Fruit fly (Drosophila melanogaster): ENCODE measurements around the gene ema.
A peak's percentile ranks its signal among the peaks of the same experiment; 100 is the strongest.

The ema gene

DNA sequence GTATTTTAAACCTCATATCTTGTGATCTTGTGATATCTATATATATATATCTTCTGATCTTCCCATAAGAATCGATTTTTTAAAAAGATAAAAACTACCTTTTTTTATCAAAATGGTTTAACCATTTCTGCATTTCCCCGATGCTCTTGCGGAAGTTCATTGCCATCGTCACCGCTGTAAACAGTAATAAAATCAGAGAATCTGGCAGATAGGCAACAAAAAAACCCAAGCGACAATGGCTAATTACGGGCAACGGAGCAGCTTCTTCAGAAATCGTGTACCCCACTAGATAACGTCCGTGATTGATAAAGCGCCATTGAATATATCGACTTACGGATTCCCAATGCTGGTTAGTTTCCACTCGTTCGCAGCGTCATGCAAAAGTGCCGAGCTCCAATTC lies 12.7 kb upstream of the ema start, which contains the start of gene CG10405:
CG10405 (plus strand) TSS at position 301 of the 400 bp plus-strand sequence.
- TF ChIP-seq tj (GFP tag; optimal IDR thresholded peaks at IDR 0.05): no peak
- no peak for TF ChIP-seq Hr96 (GFP tag; optimal IDR thresholded peaks at IDR 0.05)
- no peak for TF ChIP-seq CG7101 (tag; optimal IDR thresholded peaks at IDR 0.05)
- TF ChIP-seq CG5204 (GFP tag; optimal IDR thresholded peaks at IDR 0.05): no peak
- no peak for TF ChIP-seq pad (GFP tag; optimal IDR thresholded peaks at IDR 0.05)
- no peak for TF ChIP-seq CG12768 (GFP tag; optimal IDR thresholded peaks at IDR 0.05)
- no peak for TF ChIP-seq Clk (GFP tag; optimal IDR thresholded peaks at IDR 0.05)
- no peak for TF ChIP-seq CG7045 (GFP tag; optimal IDR thresholded peaks at IDR 0.05)
- TF ChIP-seq CG11617 (GFP tag; optimal IDR thresholded peaks at IDR 0.05): no peak
- no peak for TF ChIP-seq CG1620 (GFP tag; optimal IDR thresholded peaks at IDR 0.05)
- no peak for TF ChIP-seq Crg-1 (GFP tag; optimal IDR thresholded peaks at IDR 0.05)
- TF ChIP-seq cic (GFP tag; optimal IDR thresholded peaks at IDR 0.05): no peak
- TF ChIP-seq CG33017 (tag; optimal IDR thresholded peaks at IDR 0.05): no peak
- no peak for TF ChIP-seq CG14711 (tag; optimal IDR thresholded peaks at IDR 0.05)

DNA sequence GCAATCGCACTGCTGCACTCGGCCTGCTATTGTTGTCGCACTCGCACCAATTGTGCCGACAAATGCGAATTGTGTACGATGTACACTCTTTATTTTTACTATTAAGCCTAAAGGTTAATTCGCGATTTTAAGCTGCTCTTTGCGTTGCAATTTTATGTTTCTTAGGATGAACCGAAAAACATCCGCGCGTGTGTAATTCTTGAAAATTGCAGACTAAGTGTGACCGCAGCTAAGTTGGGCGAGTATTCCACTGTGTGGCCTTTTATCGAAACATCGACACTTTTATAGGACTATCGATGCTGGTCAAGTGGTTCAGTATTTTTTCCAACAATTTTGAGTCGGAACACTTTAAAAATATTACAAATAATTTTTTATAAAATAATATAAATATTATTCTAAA lies 12.1 kb upstream of the ema start, which contains the start of gene Pak3:
Pak3 (minus strand) TSS at position 225 of the 400 bp plus-strand sequence.
- TF ChIP-seq CG7045 (GFP tag; optimal IDR thresholded peaks at IDR 0.05): no peak
- no peak for TF ChIP-seq CG5204 (GFP tag; optimal IDR thresholded peaks at IDR 0.05)
- no peak for TF ChIP-seq CG12768 (GFP tag; optimal IDR thresholded peaks at IDR 0.05)
- TF ChIP-seq pad (GFP tag; optimal IDR thresholded peaks at IDR 0.05): no peak
- peak; percentile 9 for TF ChIP-seq CG1620 (GFP tag; optimal IDR thresholded peaks at IDR 0.05)
- TF ChIP-seq CG14711 (tag; optimal IDR thresholded peaks at IDR 0.05): peak; percentile 18
- TF ChIP-seq ovo (GFP tag; optimal IDR thresholded peaks at IDR 0.05): no peak
- no peak for TF ChIP-seq Clk (GFP tag; optimal IDR thresholded peaks at IDR 0.05)
- peak; percentile 22 for TF ChIP-seq CG7101 (tag; optimal IDR thresholded peaks at IDR 0.05)
- no peak for TF ChIP-seq cnc (optimal IDR thresholded peaks at IDR 0.05)
- peak; percentile 66 for TF ChIP-seq bab1 (GFP tag; optimal IDR thresholded peaks at IDR 0.05)
- peak; percentile 44 for TF ChIP-seq kay (GFP tag; ENCODE audit: borderline replicate concordance)
- peak; percentile 9 for TF ChIP-seq CG33017 (tag; optimal IDR thresholded peaks at IDR 0.05)

DNA sequence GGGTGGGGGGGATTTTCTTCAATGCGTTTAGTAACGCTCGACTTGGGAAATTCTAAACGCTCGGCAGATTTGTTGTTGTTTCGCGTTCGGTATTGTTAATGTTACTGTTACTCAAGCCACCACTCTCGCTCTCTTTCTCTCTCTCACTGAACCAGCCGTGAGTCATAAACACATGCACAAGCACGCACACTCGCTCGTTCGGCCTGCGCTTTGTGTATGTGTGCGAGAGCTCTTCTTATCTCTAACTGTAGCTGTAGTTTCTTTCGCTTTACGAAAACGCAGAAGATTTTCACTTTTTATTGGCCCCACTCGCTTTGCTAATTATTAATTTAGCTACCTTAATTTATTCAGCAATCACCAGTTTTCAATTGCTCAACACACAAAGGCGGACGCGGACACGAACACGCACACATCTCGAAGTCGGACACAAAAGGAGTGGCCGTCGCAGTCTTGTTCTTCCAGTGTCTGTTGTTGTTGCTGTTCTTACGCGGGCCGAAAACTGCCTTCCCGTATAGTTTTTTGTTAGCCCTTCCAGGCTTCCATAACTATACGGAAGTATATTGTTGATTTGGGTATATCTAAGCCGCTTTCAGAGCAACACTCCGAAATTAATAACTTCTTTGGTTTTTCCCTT lies 11.6 kb upstream of the ema start:
- no peak for TF ChIP-seq CG7101 (tag; optimal IDR thresholded peaks at IDR 0.05)
- no peak for TF ChIP-seq CG1620 (GFP tag; optimal IDR thresholded peaks at IDR 0.05)
- TF ChIP-seq cic (GFP tag; optimal IDR thresholded peaks at IDR 0.05): peak; percentile 41
- TF ChIP-seq toe (GFP tag; optimal IDR thresholded peaks at IDR 0.05): no peak
- TF ChIP-seq Hr96 (GFP tag; optimal IDR thresholded peaks at IDR 0.05): no peak
- TF ChIP-seq Crg-1 (GFP tag; optimal IDR thresholded peaks at IDR 0.05): no peak
- peak; percentile 47 for TF ChIP-seq ovo (GFP tag; optimal IDR thresholded peaks at IDR 0.05)
- no peak for TF ChIP-seq tj (GFP tag; optimal IDR thresholded peaks at IDR 0.05)
- TF ChIP-seq Mnt (GFP tag; optimal IDR thresholded peaks at IDR 0.05): peak; percentile 32
- no peak for TF ChIP-seq bab1 (GFP tag; optimal IDR thresholded peaks at IDR 0.05)
- peak; percentile 52 for TF ChIP-seq pad (GFP tag; optimal IDR thresholded peaks at IDR 0.05)
- TF ChIP-seq kay (GFP tag; ENCODE audit: borderline replicate concordance): peak; percentile 99
- peak; percentile 4 for TF ChIP-seq CG12768 (GFP tag; optimal IDR thresholded peaks at IDR 0.05)

DNA sequence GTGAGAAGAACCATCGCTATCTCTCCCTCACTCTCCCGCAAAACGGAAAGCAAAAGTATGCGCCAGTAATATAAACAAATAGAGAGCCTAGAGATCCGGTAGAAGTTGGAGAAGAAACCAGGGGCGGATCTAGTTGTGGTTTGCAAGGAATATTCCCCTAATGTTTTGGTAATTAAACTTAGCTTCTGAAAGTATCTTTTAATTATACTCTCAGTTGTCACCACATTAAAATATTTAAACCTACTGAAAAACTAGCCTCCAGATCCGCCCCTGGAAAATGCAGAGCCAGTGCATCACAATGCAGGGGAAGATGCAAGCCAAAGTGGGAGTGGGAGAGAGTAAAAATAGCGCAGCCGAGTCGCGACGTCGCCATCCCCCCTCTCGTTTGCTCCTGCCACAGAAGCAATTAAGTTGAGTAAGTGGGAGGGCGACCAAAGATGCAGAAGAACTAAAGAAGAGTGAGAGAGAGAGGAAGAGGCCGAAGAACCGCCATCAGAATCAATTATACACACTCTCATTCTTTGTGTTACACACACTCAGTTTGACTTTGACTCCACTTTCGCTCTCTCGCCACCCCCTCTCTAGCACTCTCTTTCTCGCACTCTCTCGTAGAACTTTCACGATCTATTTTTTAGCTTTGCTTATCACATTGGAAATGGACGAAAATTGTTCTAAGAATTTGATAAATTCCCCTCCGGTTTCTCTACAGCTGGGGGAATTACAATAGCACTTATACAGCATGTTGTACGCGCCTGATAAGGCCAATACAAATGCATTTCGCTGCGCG lies 7.9 kb upstream of the ema start:
- TF ChIP-seq ovo (GFP tag; optimal IDR thresholded peaks at IDR 0.05) (peak; percentile 41), CG5204 (GFP tag; optimal IDR thresholded peaks at IDR 0.05) (peak; percentile 92), pad (GFP tag; optimal IDR thresholded peaks at IDR 0.05) (peak; percentile 98), bab1 (GFP tag; optimal IDR thresholded peaks at IDR 0.05) (peak; percentile 94), CG1620 (GFP tag; optimal IDR thresholded peaks at IDR 0.05) (peak; percentile 92), toe (GFP tag; optimal IDR thresholded peaks at IDR 0.05) (peak; percentile 90), CG7101 (tag; optimal IDR thresholded peaks at IDR 0.05) (peak; percentile 97), kay (GFP tag; ENCODE audit: borderline replicate concordance) (peak; percentile 95), CG33017 (tag; optimal IDR thresholded peaks at IDR 0.05) (peak; percentile 96), Hr96 (GFP tag; optimal IDR thresholded peaks at IDR 0.05) (peak; percentile 88), tj (GFP tag; optimal IDR thresholded peaks at IDR 0.05) (no peak), Clk (GFP tag; optimal IDR thresholded peaks at IDR 0.05) (peak; percentile 91), Mnt (GFP tag; optimal IDR thresholded peaks at IDR 0.05) (peak; percentile 74), cic (GFP tag; optimal IDR thresholded peaks at IDR 0.05) (peak; percentile 66), CG14711 (tag; optimal IDR thresholded peaks at IDR 0.05) (peak; percentile 93), CG12768 (GFP tag; optimal IDR thresholded peaks at IDR 0.05) (peak; percentile 90), CG11617 (GFP tag; optimal IDR thresholded peaks at IDR 0.05) (peak; percentile 83), Crg-1 (GFP tag; optimal IDR thresholded peaks at IDR 0.05) (peak; percentile 86), CG7045 (GFP tag; optimal IDR thresholded peaks at IDR 0.05) (peak; percentile 92), cnc (optimal IDR thresholded peaks at IDR 0.05) (no peak)

DNA sequence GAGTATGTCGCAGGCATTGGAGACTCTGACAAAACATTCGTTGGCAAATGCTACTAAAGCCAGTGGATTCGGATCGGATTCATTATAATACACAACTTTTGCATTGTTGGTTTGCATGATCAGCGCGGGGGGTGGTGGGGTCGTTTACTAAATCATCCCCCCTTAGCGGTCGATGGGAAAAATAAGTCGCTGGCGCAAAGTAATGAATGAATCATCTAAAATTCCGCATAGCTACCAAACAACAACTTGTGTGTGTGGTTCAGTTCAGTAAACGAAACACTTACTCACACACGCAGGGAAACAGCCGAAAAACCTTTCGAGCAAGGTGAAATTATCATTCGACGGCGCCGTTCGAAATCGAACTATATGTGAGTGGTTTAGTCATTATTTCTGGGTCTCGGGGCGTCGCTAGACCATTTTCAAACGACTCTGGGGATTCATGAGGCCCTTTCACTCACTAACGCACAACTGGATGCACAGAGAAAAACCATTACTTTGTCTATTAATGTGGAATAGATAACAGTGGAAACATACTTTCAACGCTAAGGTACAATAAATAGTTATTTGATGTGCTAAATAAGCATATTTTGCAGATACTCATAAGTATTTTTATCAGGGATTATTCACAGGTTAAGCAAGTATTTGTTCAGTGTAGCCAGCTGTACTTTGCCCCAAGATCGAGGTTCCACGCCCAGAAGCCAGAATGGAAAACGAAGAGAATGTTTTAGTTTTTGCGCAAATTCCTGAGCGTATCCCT lies 7.1 kb upstream of the ema start:
- TF ChIP-seq CG14711 (tag; optimal IDR thresholded peaks at IDR 0.05): no peak
- no peak for TF ChIP-seq Hr96 (GFP tag; optimal IDR thresholded peaks at IDR 0.05)
- no peak for TF ChIP-seq ovo (GFP tag; optimal IDR thresholded peaks at IDR 0.05)
- peak; percentile 31 for TF ChIP-seq CG5204 (GFP tag; optimal IDR thresholded peaks at IDR 0.05)
- no peak for TF ChIP-seq Clk (GFP tag; optimal IDR thresholded peaks at IDR 0.05)
- no peak for TF ChIP-seq cnc (optimal IDR thresholded peaks at IDR 0.05)
- no peak for TF ChIP-seq Crg-1 (GFP tag; optimal IDR thresholded peaks at IDR 0.05)
- TF ChIP-seq CG7101 (tag; optimal IDR thresholded peaks at IDR 0.05): no peak
- peak; percentile 41 for TF ChIP-seq tj (GFP tag; optimal IDR thresholded peaks at IDR 0.05)
- TF ChIP-seq toe (GFP tag; optimal IDR thresholded peaks at IDR 0.05): peak; percentile 33
- no peak for TF ChIP-seq Mnt (GFP tag; optimal IDR thresholded peaks at IDR 0.05)
- TF ChIP-seq kay (GFP tag; ENCODE audit: borderline replicate concordance): peak; percentile 94
- TF ChIP-seq CG33017 (tag; optimal IDR thresholded peaks at IDR 0.05): peak; percentile 68
- peak; percentile 74 for TF ChIP-seq CG12768 (GFP tag; optimal IDR thresholded peaks at IDR 0.05)
- no peak for TF ChIP-seq bab1 (GFP tag; optimal IDR thresholded peaks at IDR 0.05)
- TF ChIP-seq CG7045 (GFP tag; optimal IDR thresholded peaks at IDR 0.05): no peak
- TF ChIP-seq cic (GFP tag; optimal IDR thresholded peaks at IDR 0.05): no peak
- TF ChIP-seq CG1620 (GFP tag; optimal IDR thresholded peaks at IDR 0.05): no peak
- no peak for TF ChIP-seq pad (GFP tag; optimal IDR thresholded peaks at IDR 0.05)
- peak; percentile 73 for TF ChIP-seq CG11617 (GFP tag; optimal IDR thresholded peaks at IDR 0.05)

All from whole organism, adult.